Worm (Caenorhabditis elegans) whole organism, L4 larva: ENCODE results near the gene W04E12.4.

Experiments
- F10B5.3 ChIP-seq: sonication (generic microtip); optimal IDR thresholded peaks from 2 replicates; lab custom pipeline; 2016; ENCODE audit warnings: mild to moderate bottlenecking, missing genetic modification characterization, missing compliant biosample characterization
- F44E2.7 ChIP-seq: fragments of 200-800 bp; sonication (Bioruptor generic); IDR thresholded peaks from 2 replicates; pipeline ENCODE4 v2.1.2; 2022; ENCODE audit warnings: missing genetic modification characterization, missing compliant biosample characterization
- R02D3.7 ChIP-seq: fragments of 150-350 bp; sonication (generic microtip); optimal IDR thresholded peaks from 3 replicates; lab custom pipeline; 2014; ENCODE audit warnings: missing biosample characterization, missing genetic modification characterization
- T26A8.4 ChIP-seq: fragments of 200-800 bp; sonication (Bioruptor generic); IDR thresholded peaks from 2 replicates; pipeline ENCODE4 v1.3.6; 2022; ENCODE audit warnings: missing genetic modification characterization, missing compliant biosample characterization
- Y5F2A.4 ChIP-seq: fragments of 200-800 bp; sonication (Bioruptor generic); optimal IDR thresholded peaks from 2 replicates; lab custom pipeline; 2018; ENCODE audit warnings: mild to moderate bottlenecking, missing genetic modification characterization, missing compliant biosample characterization
- ZK546.5 ChIP-seq, 2 experiments: sonication (generic microtip); optimal IDR thresholded peaks; 2 replicates each; lab custom pipeline; 2017; ENCODE audit warnings: missing biosample characterization in 2 of 2, missing genetic modification characterization in 2 of 2
- aha-1 ChIP-seq: fragments of 150-350 bp; peaks from one replicate; lab custom pipeline; 2014; ENCODE audit warnings: missing biosample characterization, missing genetic modification characterization
- ama-1 ChIP-seq: fragments of 150-350 bp; optimal IDR thresholded peaks from 2 replicates; lab custom pipeline; 2014; ENCODE audit warnings: inconsistent platforms, mixed read lengths
- arid-1 ChIP-seq: fragments of 200-800 bp; sonication (Bioruptor generic); conservative IDR thresholded peaks from 2 replicates; pipeline ENCODE4 v1.3.6; 2022; ENCODE audit warnings: missing genetic modification reagents, missing genetic modification characterization, missing compliant biosample characterization
- cey-2 ChIP-seq: sonication (generic microtip); optimal IDR thresholded peaks from 3 replicates; lab custom pipeline; 2017; ENCODE audit warnings: missing genetic modification characterization, mild to moderate bottlenecking, missing compliant biosample characterization, antibody characterized with exemption, borderline replicate concordance; ENCODE audit not compliant: insufficient read depth
- daf-16 ChIP-seq, 3 experiments: sonication (generic microtip); optimal IDR thresholded peaks; 2 replicates each; lab custom pipeline; 2016 to 2017; ENCODE audit warnings: missing genetic modification characterization in 3 of 3, missing genetic modification reagents in 3 of 3, mild to moderate bottlenecking in 2 of 3, missing compliant biosample characterization in 2 of 3, missing biosample characterization in 1 of 3, moderate library complexity in 1 of 3
- daf-19 ChIP-seq: fragments of 200-800 bp; sonication (Bioruptor generic); conservative IDR thresholded peaks from 2 replicates; pipeline ENCODE4 v1.3.6; 2022; ENCODE audit warnings: missing genetic modification characterization, missing compliant biosample characterization
- dmd-6 ChIP-seq: fragments of 200-800 bp; sonication (Bioruptor generic); IDR thresholded peaks from 2 replicates; pipeline ENCODE4 v1.3.6; 2022; ENCODE audit warnings: missing genetic modification reagents, missing genetic modification characterization, missing compliant biosample characterization
- dmd-9 ChIP-seq: fragments of 200-800 bp; sonication (Bioruptor generic); IDR thresholded peaks from 2 replicates; pipeline ENCODE4 v1.3.6; 2022; ENCODE audit warnings: missing genetic modification reagents, missing genetic modification characterization, missing compliant biosample characterization
- dve-1 ChIP-seq: sonication (generic microtip); optimal IDR thresholded peaks from 2 replicates; lab custom pipeline; 2017; ENCODE audit warnings: antibody characterized with exemption, mild to moderate bottlenecking, missing genetic modification characterization, missing compliant biosample characterization; ENCODE audit not compliant: insufficient read depth
- fkh-10 ChIP-seq: fragments of 150-350 bp; optimal IDR thresholded peaks from 2 replicates; lab custom pipeline; 2014; ENCODE audit warnings: missing biosample characterization, missing genetic modification reagents, missing genetic modification characterization
- fos-1 ChIP-seq: fragments of 150-350 bp; optimal IDR thresholded peaks from 2 replicates; lab custom pipeline; 2014; ENCODE audit warnings: missing biosample characterization, missing genetic modification characterization
- hlh-11 ChIP-seq: fragments of 200-800 bp; sonication (Bioruptor generic); optimal IDR thresholded peaks from 2 replicates; lab custom pipeline; 2018; ENCODE audit warnings: mild to moderate bottlenecking, missing genetic modification characterization, missing compliant biosample characterization
- lin-13 ChIP-seq: fragments of 150-350 bp; optimal IDR thresholded peaks from 2 replicates; lab custom pipeline; 2014; ENCODE audit warnings: missing biosample characterization, missing genetic modification reagents, missing genetic modification characterization
- lin-15B ChIP-seq: fragments of 150-350 bp; sonication (generic microtip); optimal IDR thresholded peaks from 3 replicates; lab custom pipeline; 2014; ENCODE audit warnings: missing biosample characterization, missing genetic modification characterization
- lin-29 ChIP-seq: fragments of 200-800 bp; sonication (Bioruptor generic); IDR thresholded peaks from 2 replicates; pipeline ENCODE4 v1.3.6; 2022; ENCODE audit warnings: missing genetic modification reagents, missing genetic modification characterization, missing compliant biosample characterization
- lin-38 ChIP-seq: fragments of 200-800 bp; sonication (Bioruptor generic); IDR thresholded peaks from 2 replicates; pipeline ENCODE4 v1.3.6; 2022; ENCODE audit warnings: missing genetic modification reagents, missing genetic modification characterization, missing compliant biosample characterization
- mxl-2 ChIP-seq: fragments of 200-800 bp; sonication (Bioruptor generic); conservative IDR thresholded peaks from 2 replicates; pipeline ENCODE4 v1.3.6; 2022; ENCODE audit warnings: missing genetic modification reagents, missing genetic modification characterization, missing compliant biosample characterization
- nhr-111 ChIP-seq: fragments of 200-800 bp; sonication (Bioruptor generic); optimal IDR thresholded peaks from 2 replicates; lab custom pipeline; 2018; ENCODE audit warnings: mild to moderate bottlenecking, missing genetic modification characterization, missing compliant biosample characterization
- nhr-28 ChIP-seq: fragments of 150-350 bp; optimal IDR thresholded peaks from 2 replicates; lab custom pipeline; 2014; ENCODE audit warnings: missing biosample characterization, missing genetic modification characterization
- nhr-41 ChIP-seq: fragments of 200-800 bp; sonication (Bioruptor generic); IDR thresholded peaks from 2 replicates; pipeline ENCODE4 v1.3.6; 2022; ENCODE audit warnings: missing genetic modification reagents, missing genetic modification characterization, missing compliant biosample characterization
- nhr-6 ChIP-seq: fragments of 150-350 bp; optimal IDR thresholded peaks from 2 replicates; lab custom pipeline; 2014; ENCODE audit warnings: missing biosample characterization, missing genetic modification characterization
- nhr-76 ChIP-seq: fragments of 150-350 bp; optimal IDR thresholded peaks from 2 replicates; lab custom pipeline; 2014; ENCODE audit warnings: missing biosample characterization, missing genetic modification characterization
- pha-4 ChIP-seq, 2 experiments: fragments of 150-350 bp in 1 of 2; fragments of 200-800 bp in 1 of 2; sonication (Bioruptor generic) in 1 of 2; IDR thresholded peaks in 1 of 2; optimal IDR thresholded peaks in 1 of 2; 2 replicates each; pipeline versions ENCODE4 v1.3.6 to Lab custom; 2014 to 2022; ENCODE audit warnings: missing genetic modification characterization in 2 of 2, missing genetic modification reagents in 2 of 2, missing biosample characterization in 1 of 2, missing compliant biosample characterization in 1 of 2
- php-3 ChIP-seq: fragments of 200-800 bp; sonication (Bioruptor generic); IDR thresholded peaks from 2 replicates; pipeline ENCODE4 v1.3.6; 2022; ENCODE audit warnings: missing genetic modification reagents, missing genetic modification characterization, missing compliant biosample characterization
- pqm-1 ChIP-seq: sonication (generic microtip); optimal IDR thresholded peaks from 2 replicates; lab custom pipeline; 2017; ENCODE audit warnings: missing biosample characterization, missing genetic modification characterization
- sdz-12 ChIP-seq: fragments of 200-800 bp; sonication (Bioruptor generic); optimal IDR thresholded peaks from 2 replicates; lab custom pipeline; 2018; ENCODE audit warnings: mild to moderate bottlenecking, missing genetic modification characterization, missing compliant biosample characterization
- set-16 ChIP-seq: fragments of 200-800 bp; sonication (Bioruptor generic); IDR thresholded peaks from 2 replicates; pipeline ENCODE4 v1.3.6; 2022; ENCODE audit warnings: missing genetic modification reagents, missing genetic modification characterization, missing compliant biosample characterization
- spr-3 ChIP-seq: fragments of 200-800 bp; sonication (Bioruptor generic); optimal IDR thresholded peaks from 2 replicates; lab custom pipeline; 2018; ENCODE audit warnings: mild to moderate bottlenecking, missing genetic modification characterization, missing compliant biosample characterization
- unc-130 ChIP-seq: sonication (generic microtip); optimal IDR thresholded peaks from 2 replicates; lab custom pipeline; 2016; ENCODE audit warnings: missing genetic modification reagents, missing genetic modification characterization, missing compliant biosample characterization
- vab-7 ChIP-seq: fragments of 200-800 bp; sonication (Bioruptor generic); IDR thresholded peaks from 2 replicates; pipeline ENCODE4 v1.3.6; 2022; ENCODE audit warnings: missing genetic modification reagents, missing genetic modification characterization, missing compliant biosample characterization
- zip-11 ChIP-seq: fragments of 200-800 bp; sonication (Bioruptor generic); IDR thresholded peaks from 2 replicates; pipeline ENCODE4 v1.3.6; 2022; ENCODE audit warnings: missing genetic modification characterization, missing compliant biosample characterization
- ztf-7 ChIP-seq: fragments of 150-350 bp; optimal IDR thresholded peaks from 2 replicates; lab custom pipeline; 2014; ENCODE audit warnings: missing biosample characterization, missing genetic modification characterization

W04E12.4 gene

ce11 chrV:19751124-19751523, 7.7 kb downstream of the W04E12.4 start, which contains the start of gene clec-49:
Gene clec-49, minus strand, starts transcription at chrV:19751226.
- no peak for TF ChIP-seq R02D3.7
- no peak for TF ChIP-seq ama-1
- TF ChIP-seq nhr-76 (tag; lab: Kevin White, UChicago), result no peak
- no peak for TF ChIP-seq F44E2.7 (GFP tag; lab: Robert Waterston, UW)
- TF ChIP-seq spr-3 (GFP tag; lab: Kevin White, UChicago), result no peak
- TF ChIP-seq nhr-28, result peak; percentile 57
- TF ChIP-seq dve-1 (tag; lab: Kevin White, UChicago), result peak; percentile 20
- TF ChIP-seq nhr-6, result no peak
- TF ChIP-seq lin-15B (tag; lab: Kevin White, UChicago), result no peak
- no peak for TF ChIP-seq unc-130
- no peak for TF ChIP-seq F10B5.3 (tag; lab: Kevin White, UChicago)
- no peak for TF ChIP-seq daf-16 (GFP tag; optimal IDR thresholded peaks at IDR 0.05; lab: Kevin White, UChicago)
- TF ChIP-seq daf-16 (tag; optimal IDR thresholded peaks at IDR 0.05; lab: Kevin White, UChicago), result peak; percentile 73
- no peak for TF ChIP-seq lin-13 (GFP tag; lab: Kevin White, UChicago)
- TF ChIP-seq pqm-1 (tag; lab: Kevin White, UChicago), result peak; percentile 57
- TF ChIP-seq daf-19 (GFP tag; lab: Robert Waterston, UW), result no peak
- no peak for TF ChIP-seq Y5F2A.4 (GFP tag; lab: Kevin White, UChicago)
- TF ChIP-seq nhr-111 (GFP tag; lab: Kevin White, UChicago), result no peak
- no peak for TF ChIP-seq arid-1
- no peak for TF ChIP-seq aha-1
- TF ChIP-seq cey-2, result no peak
- TF ChIP-seq dmd-6 (GFP tag; lab: Robert Waterston, UW), result peak; percentile 84
- TF ChIP-seq dmd-9, result no peak
- no peak for TF ChIP-seq mxl-2 (GFP tag; lab: Robert Waterston, UW)
- no peak for TF ChIP-seq zip-11 (GFP tag; lab: Robert Waterston, UW)
- no peak for TF ChIP-seq ZK546.5 (tag; optimal IDR thresholded peaks at IDR 0.05; lab: Kevin White, UChicago)
- TF ChIP-seq T26A8.4 (GFP tag; lab: Robert Waterston, UW), result no peak
- TF ChIP-seq lin-38 (GFP tag; lab: Robert Waterston, UW), result no peak
- TF ChIP-seq pha-4 (GFP tag; IDR thresholded peaks at IDR 0.05; lab: Robert Waterston, UW), result no peak
- no peak for TF ChIP-seq pha-4 (tag; optimal IDR thresholded peaks at IDR 0.05; lab: Kevin White, UChicago)
- TF ChIP-seq sdz-12, result no peak
- no peak for TF ChIP-seq lin-29 (GFP tag; lab: Robert Waterston, UW)
- TF ChIP-seq fos-1 (tag; lab: Kevin White, UChicago), result no peak
- TF ChIP-seq hlh-11 (tag; lab: Kevin White, UChicago), result peak; percentile 46

DNA sequence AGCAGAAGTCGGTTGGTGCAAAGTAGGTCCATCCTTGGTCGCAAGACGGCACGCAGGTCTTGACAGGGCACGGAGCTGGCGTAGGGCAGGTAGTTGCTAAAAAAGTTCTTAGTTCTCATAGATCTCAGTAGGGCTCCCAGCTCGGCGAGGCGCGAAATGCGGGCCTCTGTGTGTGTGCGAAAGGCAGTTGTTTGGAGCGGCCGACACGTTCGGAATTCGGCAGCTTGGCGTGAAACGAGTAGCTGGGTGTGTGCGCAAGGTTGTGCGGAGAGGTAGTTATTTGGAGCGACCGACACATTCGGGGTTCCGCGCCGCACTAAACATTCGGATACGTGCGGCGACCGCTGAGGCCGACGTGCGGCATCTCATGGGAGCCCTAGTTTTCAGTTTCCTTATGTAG, 9.5 kb downstream of the W04E12.4 start:
- TF ChIP-seq set-16 (peak; percentile 76), ztf-7 (tag; lab: Kevin White, UChicago) (no peak)
- TF ChIP-seq, all 104 proteins: peak for 1

ce11 chrV:19754331-19754730, 10.9 kb downstream of the W04E12.4 start:
- TF ChIP-seq pha-4 (GFP tag; IDR thresholded peaks at IDR 0.05; lab: Robert Waterston, UW) (no peak), pha-4 (tag; optimal IDR thresholded peaks at IDR 0.05; lab: Kevin White, UChicago) (no peak), F10B5.3 (tag; lab: Kevin White, UChicago) (no peak), vab-7 (GFP tag; lab: Robert Waterston, UW) (no peak), nhr-41 (GFP tag; lab: Robert Waterston, UW) (no peak), php-3 (0 out of 2 replicates have a peak, but pooled peaks have one; percentile 50), pqm-1 (tag; lab: Kevin White, UChicago) (peak; percentile 13), fkh-10 (GFP tag; lab: Kevin White, UChicago) (no peak), nhr-28 (peak; percentile 59)
